Worm (Caenorhabditis elegans) whole organism, L2 larva: ENCODE data around the gene nhr-189.
A peak's percentile ranks its signal among the peaks of the same experiment; 100 is the strongest.

ENCODE experiments used
- C34F6.9 ChIP-seq: fragments of 150-350 bp; optimal IDR thresholded peaks from 2 replicates; lab custom pipeline; 2014; ENCODE audit warnings: missing biosample characterization, missing genetic modification characterization
- F13H6.1 ChIP-seq: sonication (generic microtip); optimal IDR thresholded peaks from 2 replicates; lab custom pipeline; 2016; ENCODE audit warnings: missing genetic modification characterization, missing compliant biosample characterization
- Y55F3AM.14 ChIP-seq: fragments of 200-800 bp; sonication (Bioruptor generic); optimal IDR thresholded peaks from 2 replicates; lab custom pipeline; 2018; ENCODE audit warnings: mild to moderate bottlenecking, missing genetic modification characterization, missing compliant biosample characterization
- ZK546.5 ChIP-seq: sonication (generic microtip); optimal IDR thresholded peaks from 2 replicates; lab custom pipeline; 2017; ENCODE audit warnings: missing biosample characterization, missing genetic modification characterization
- alr-1 ChIP-seq: fragments of 150-350 bp; optimal IDR thresholded peaks from 2 replicates; lab custom pipeline; 2014; ENCODE audit warnings: missing biosample characterization, missing genetic modification characterization
- aly-2 ChIP-seq: fragments of 150-350 bp; optimal IDR thresholded peaks from 2 replicates; lab custom pipeline; 2014; ENCODE audit warnings: missing biosample characterization, missing genetic modification characterization
- ama-1 ChIP-seq: fragments of 150-350 bp; optimal IDR thresholded peaks from 2 replicates; lab custom pipeline; 2018; ENCODE audit warnings: inconsistent platforms
- blmp-1 ChIP-seq: sonication (generic microtip); optimal IDR thresholded peaks from 2 replicates; lab custom pipeline; 2017; ENCODE audit warnings: missing genetic modification characterization, mild to moderate bottlenecking, missing compliant biosample characterization, antibody characterized with exemption, moderate library complexity; ENCODE audit not compliant: insufficient read depth
- ceh-16 ChIP-seq: fragments of 150-350 bp; optimal IDR thresholded peaks from 2 replicates; lab custom pipeline; 2014; ENCODE audit warnings: missing biosample characterization, missing genetic modification characterization
- ceh-82 ChIP-seq: fragments of 150-350 bp; optimal IDR thresholded peaks from 2 replicates; lab custom pipeline; 2014; ENCODE audit warnings: missing biosample characterization, missing genetic modification characterization
- crh-2 ChIP-seq: sonication (generic microtip); optimal IDR thresholded peaks from 2 replicates; lab custom pipeline; 2017; ENCODE audit warnings: missing biosample characterization, missing genetic modification characterization
- elt-1 ChIP-seq: fragments of 150-350 bp; optimal IDR thresholded peaks from 2 replicates; lab custom pipeline; 2014; ENCODE audit warnings: missing biosample characterization, missing genetic modification characterization
- elt-3 ChIP-seq: sonication (generic microtip); optimal IDR thresholded peaks from 2 replicates; lab custom pipeline; 2017; ENCODE audit warnings: missing biosample characterization, missing genetic modification characterization
- fos-1 ChIP-seq: fragments of 150-350 bp; optimal IDR thresholded peaks from 2 replicates; lab custom pipeline; 2014; ENCODE audit warnings: missing biosample characterization, missing genetic modification characterization
- gmeb-1 ChIP-seq: fragments of 150-350 bp; optimal IDR thresholded peaks from 2 replicates; lab custom pipeline; 2014; ENCODE audit warnings: missing biosample characterization, missing genetic modification characterization
- lsy-2 ChIP-seq, 2 experiments: fragments of 150-350 bp in 1 of 2; sonication (generic microtip) in 1 of 2; optimal IDR thresholded peaks; 2 replicates each; lab custom pipeline; 2014 to 2017; ENCODE audit warnings: missing biosample characterization in 2 of 2, missing genetic modification characterization in 2 of 2
- mab-5 ChIP-seq: fragments of 150-350 bp; optimal IDR thresholded peaks from 2 replicates; lab custom pipeline; 2014; ENCODE audit warnings: missing biosample characterization, missing genetic modification characterization
- mbf-1 ChIP-seq: sonication (generic microtip); optimal IDR thresholded peaks from 2 replicates; lab custom pipeline; 2017; ENCODE audit warnings: missing biosample characterization, missing genetic modification characterization
- mdl-1 ChIP-seq, 2 experiments: fragments of 150-350 bp in 1 of 2; sonication (generic microtip) in 1 of 2; optimal IDR thresholded peaks; 2 replicates each; lab custom pipeline; 2017; ENCODE audit warnings: missing biosample characterization in 2 of 2, missing genetic modification characterization in 2 of 2
- nhr-10 ChIP-seq: sonication (generic microtip); optimal IDR thresholded peaks from 2 replicates; lab custom pipeline; 2017; ENCODE audit warnings: missing biosample characterization, missing genetic modification characterization
- nhr-129 ChIP-seq: fragments of 150-350 bp; optimal IDR thresholded peaks from 2 replicates; lab custom pipeline; 2014; ENCODE audit warnings: missing biosample characterization, missing genetic modification characterization
- nhr-237 ChIP-seq: fragments of 150-350 bp; optimal IDR thresholded peaks from 2 replicates; lab custom pipeline; 2014; ENCODE audit warnings: missing biosample characterization, missing genetic modification characterization
- nhr-25 ChIP-seq: fragments of 150-350 bp; sonication (generic microtip); optimal IDR thresholded peaks from 3 replicates; lab custom pipeline; 2014; ENCODE audit warnings: missing biosample characterization, missing genetic modification characterization
- nhr-6 ChIP-seq: fragments of 150-350 bp; optimal IDR thresholded peaks from 2 replicates; lab custom pipeline; 2014; ENCODE audit warnings: missing biosample characterization, missing genetic modification characterization
- peb-1 ChIP-seq: fragments of 150-350 bp; optimal IDR thresholded peaks from 2 replicates; lab custom pipeline; 2014; ENCODE audit warnings: missing biosample characterization, missing genetic modification characterization
- skn-1 ChIP-seq: sonication (generic microtip); optimal IDR thresholded peaks from 2 replicates; lab custom pipeline; 2017; ENCODE audit warnings: missing biosample characterization, missing genetic modification characterization
- sma-3 ChIP-seq: sonication (generic microtip); optimal IDR thresholded peaks from 2 replicates; lab custom pipeline; 2016; ENCODE audit warnings: missing genetic modification reagents, missing genetic modification characterization, missing compliant biosample characterization
- sma-9 ChIP-seq, 2 experiments: fragments of 150-350 bp in 1 of 2; sonication (generic microtip) in 1 of 2; optimal IDR thresholded peaks; 2 replicates each; lab custom pipeline; 2014 to 2016; ENCODE audit warnings: missing genetic modification characterization in 2 of 2, mild to moderate bottlenecking in 1 of 2, missing biosample characterization in 1 of 2, missing compliant biosample characterization in 1 of 2, missing genetic modification reagents in 1 of 2, moderate library complexity in 1 of 2
- snpc-4 ChIP-seq: fragments of 150-350 bp; optimal IDR thresholded peaks from 2 replicates; lab custom pipeline; 2014; ENCODE audit warnings: missing biosample characterization, missing genetic modification characterization
- unc-39 ChIP-seq: fragments of 150-350 bp; optimal IDR thresholded peaks from 2 replicates; lab custom pipeline; 2014; ENCODE audit warnings: missing biosample characterization, missing genetic modification characterization
- unc-62 ChIP-seq: fragments of 150-350 bp; optimal IDR thresholded peaks from 2 replicates; lab custom pipeline; 2014; ENCODE audit warnings: missing biosample characterization, missing genetic modification reagents, missing genetic modification characterization
- ztf-11 ChIP-seq: sonication (generic microtip); optimal IDR thresholded peaks from 2 replicates; lab custom pipeline; 2017; ENCODE audit warnings: missing biosample characterization, missing genetic modification characterization
- ztf-4 ChIP-seq: fragments of 150-350 bp; optimal IDR thresholded peaks from 2 replicates; lab custom pipeline; 2014; ENCODE audit warnings: missing biosample characterization, missing genetic modification characterization

The nhr-189 gene

DNA sequence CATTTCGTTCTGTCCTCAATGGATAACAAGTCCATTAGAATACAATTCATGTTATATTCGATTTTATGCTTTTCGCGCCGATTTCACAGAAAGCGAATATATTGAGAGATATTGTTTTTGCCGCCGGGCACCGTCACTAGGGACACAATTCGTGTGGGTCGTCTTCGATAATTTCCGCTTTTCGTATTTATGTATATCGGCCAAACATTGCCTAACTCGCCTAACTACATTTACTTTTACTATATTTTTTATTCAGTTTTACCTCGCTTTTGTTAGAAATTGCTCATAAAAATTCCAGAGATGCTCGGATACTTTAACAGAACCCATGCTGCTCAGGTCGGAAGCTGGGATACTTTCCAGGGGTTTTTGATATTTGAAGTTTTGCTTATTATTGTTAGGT is 34.6 kb upstream of the nhr-189 start, which contains the start of gene sre-9:
TSS of gene sre-9 (plus strand) at position 301 of the 400 bp plus-strand sequence.
- TF ChIP-seq nhr-129 (tag; lab: Kevin White, UChicago), result no peak
- no peak for TF ChIP-seq elt-1
- no peak for TF ChIP-seq ama-1 (lab: Kevin White, UChicago)
- no peak for TF ChIP-seq alr-1 (tag; lab: Kevin White, UChicago)
- no peak for TF ChIP-seq sma-9 (GFP tag; optimal IDR thresholded peaks at IDR 0.05; lab: Kevin White, UChicago)
- no peak for TF ChIP-seq sma-9 (tag; optimal IDR thresholded peaks at IDR 0.05; lab: Kevin White, UChicago)
- TF ChIP-seq unc-62 (GFP tag; lab: Kevin White, UChicago), result no peak
- TF ChIP-seq F13H6.1, result no peak
- TF ChIP-seq mab-5 (tag; lab: Kevin White, UChicago), result no peak
- no peak for TF ChIP-seq peb-1 (tag; lab: Kevin White, UChicago)
- no peak for TF ChIP-seq ceh-82
- no peak for TF ChIP-seq mbf-1 (tag; lab: Kevin White, UChicago)
- TF ChIP-seq unc-39 (tag; lab: Kevin White, UChicago), result no peak
- no peak for TF ChIP-seq nhr-10

DNA sequence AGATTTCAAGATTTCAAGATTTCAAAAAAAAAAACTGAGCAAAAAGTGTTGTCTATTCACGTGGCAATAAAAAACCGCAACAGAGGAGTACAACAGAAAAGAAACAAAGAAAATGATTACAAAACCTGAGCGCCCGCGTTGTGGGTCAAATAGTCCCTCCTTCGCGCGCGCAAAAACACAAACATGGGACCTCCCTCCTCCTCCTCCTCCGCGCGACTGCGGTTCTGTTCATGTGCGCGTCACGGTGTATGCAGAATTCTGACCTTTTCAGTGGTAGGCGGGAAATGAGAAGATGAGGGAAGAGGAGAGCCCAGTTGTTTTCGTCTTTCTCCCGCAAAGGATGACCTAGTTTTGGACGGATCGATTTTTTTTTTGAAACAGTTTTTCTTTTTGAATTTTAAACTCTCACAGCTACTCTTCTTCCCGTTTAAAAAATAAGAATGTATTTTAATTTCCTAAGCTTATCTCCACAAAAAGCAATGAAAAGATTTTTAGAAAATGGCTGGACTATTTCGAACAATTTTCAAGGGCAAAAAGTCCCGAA is 32.4 kb upstream of the nhr-189 start, which contains the start of gene C17E7.4:
TSS of gene C17E7.4 (plus strand) at position 494 of the 544 bp plus-strand sequence.
- TF ChIP-seq ztf-4 (tag; lab: Kevin White, UChicago) (no peak), gmeb-1 (tag; lab: Kevin White, UChicago) (no peak), mab-5 (tag; lab: Kevin White, UChicago) (no peak), Y55F3AM.14 (no peak)

DNA sequence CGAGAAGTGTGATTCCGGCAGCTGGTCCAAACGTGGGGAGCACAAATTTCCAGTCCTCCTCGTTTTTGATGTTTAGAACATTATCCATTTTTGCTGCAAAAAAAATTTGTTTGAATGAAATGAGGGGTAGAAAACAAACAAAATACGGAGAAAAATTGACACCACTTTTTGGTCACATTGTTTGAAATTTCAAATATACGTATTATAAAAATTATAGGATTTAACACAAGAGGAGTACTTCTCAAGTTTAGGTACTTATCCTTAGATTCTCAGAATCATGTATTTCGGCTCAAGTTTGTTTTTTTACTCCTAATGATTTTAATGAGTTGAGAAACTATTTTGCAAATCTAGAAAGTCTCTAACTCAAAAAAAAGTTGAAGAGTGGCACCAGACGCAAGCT is 31.9 kb upstream of the nhr-189 start, which contains the start of gene C17E7.12:
TSS of gene C17E7.12 (minus strand) at position 101 of the 400 bp plus-strand sequence.
- TF ChIP-seq elt-1 (no peak), ceh-82 (no peak)

DNA sequence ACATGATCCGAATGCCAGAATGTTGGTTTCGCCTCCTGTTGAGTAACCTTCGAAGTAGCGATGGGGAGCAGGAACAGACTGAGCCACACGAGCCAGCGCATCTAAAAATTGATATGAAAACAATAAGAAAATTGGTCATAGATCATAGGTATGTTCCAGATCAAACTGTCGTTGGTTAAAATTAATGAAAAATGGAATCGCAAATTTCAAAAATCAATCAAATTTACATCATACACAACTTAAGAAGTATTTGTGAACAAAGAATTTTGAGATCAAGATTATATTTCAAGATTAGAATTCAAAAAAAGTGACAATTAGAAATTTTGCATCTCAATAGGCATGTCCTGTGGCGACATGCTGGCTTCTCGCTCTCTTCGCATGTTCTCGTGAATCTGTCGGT is 30.7 kb upstream of the nhr-189 start, which contains the start of gene C17E7.9:
TSS of gene C17E7.9 (minus strand) at position 101 of the 400 bp plus-strand sequence.
- TF ChIP-seq fos-1 (tag; lab: Kevin White, UChicago) (no peak), lsy-2 (tag; optimal IDR thresholded peaks at IDR 0.05; lab: Kevin White, UChicago) (no peak), F13H6.1 (no peak), crh-2 (tag; lab: Kevin White, UChicago) (no peak), elt-3 (tag; lab: Kevin White, UChicago) (no peak), ztf-11 (tag; lab: Kevin White, UChicago) (no peak), ceh-82 (no peak), ceh-16 (tag; lab: Kevin White, UChicago) (no peak), Y55F3AM.14 (no peak), nhr-237 (tag; lab: Kevin White, UChicago) (no peak), mdl-1 (tag; optimal IDR thresholded peaks at IDR 0.05; lab: Kevin White, UChicago) (no peak), nhr-6 (tag; lab: Kevin White, UChicago) (no peak), aly-2 (tag; lab: Kevin White, UChicago) (no peak), skn-1 (tag; lab: Kevin White, UChicago) (no peak), unc-39 (tag; lab: Kevin White, UChicago) (no peak), gmeb-1 (tag; lab: Kevin White, UChicago) (no peak), C34F6.9 (tag; lab: Kevin White, UChicago) (no peak)

DNA sequence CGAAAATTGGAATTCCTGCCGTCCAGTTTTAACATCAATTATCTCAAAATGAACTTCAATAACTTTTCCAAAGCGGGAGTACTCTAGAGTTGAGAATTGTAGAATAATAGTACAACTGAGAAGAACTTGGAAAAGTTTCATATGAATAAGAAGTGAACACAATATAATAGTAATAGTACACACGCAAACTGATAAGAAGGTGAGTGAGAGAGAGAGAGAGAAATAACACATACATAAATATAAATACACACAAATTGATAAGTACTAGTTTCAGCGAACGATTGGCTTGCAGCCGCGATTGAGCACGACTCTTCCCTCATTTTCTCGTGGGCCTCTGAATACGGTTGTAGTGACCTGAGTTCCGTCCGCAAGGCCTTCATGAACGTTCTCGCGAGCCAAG is 29.1 kb upstream of the nhr-189 start, which contains the start of gene C17E7.13:
TSS of gene C17E7.13 (minus strand) at position 176 of the 400 bp plus-strand sequence.
- TF ChIP-seq fos-1 (tag; lab: Kevin White, UChicago) (peak; percentile 59), blmp-1 (no peak)

DNA sequence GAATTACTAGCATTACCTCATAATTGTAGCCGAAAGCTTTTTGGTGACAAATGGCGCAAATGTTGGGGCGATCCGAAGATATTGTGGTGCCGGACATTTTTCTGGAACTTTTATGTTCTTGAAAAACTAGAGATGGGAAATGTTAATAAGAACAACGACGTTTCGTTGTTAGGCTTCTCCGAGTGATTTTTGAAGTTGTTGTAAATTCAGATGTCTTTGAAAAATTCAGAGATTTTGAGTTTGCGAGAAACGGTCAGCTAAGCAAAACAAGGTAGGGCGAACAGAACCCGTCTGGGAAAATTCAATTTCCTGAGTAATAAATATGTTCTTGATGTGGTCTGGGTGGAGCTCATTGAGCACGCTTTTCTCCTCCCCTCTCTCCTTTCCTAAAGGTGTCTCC is 26.1 kb upstream of the nhr-189 start, which contains the start of gene nhr-124:
TSS of gene nhr-124 (minus strand) at position 101 of the 400 bp plus-strand sequence.
- TF ChIP-seq skn-1 (tag; lab: Kevin White, UChicago) (no peak), ZK546.5 (no peak), ceh-82 (no peak), crh-2 (tag; lab: Kevin White, UChicago) (no peak), nhr-25 (no peak), ceh-16 (tag; lab: Kevin White, UChicago) (no peak), fos-1 (tag; lab: Kevin White, UChicago) (no peak), sma-3 (no peak), snpc-4 (tag; lab: Kevin White, UChicago) (no peak), peb-1 (tag; lab: Kevin White, UChicago) (no peak)
